Worm (Caenorhabditis elegans) whole organism, L4/young adult: ENCODE data around the gene str-5.

Experiments
- dao-5 ChIP-seq: sonication (generic microtip); optimal IDR thresholded peaks from 2 replicates; lab custom pipeline; 2016; ENCODE audit warnings: missing genotype, missing genetic modification characterization, moderate library complexity, missing compliant biosample characterization
- him-1 ChIP-seq: sonication (generic microtip); optimal IDR thresholded peaks from 2 replicates; lab custom pipeline; 2016; ENCODE audit warnings: missing genotype, missing genetic modification reagents, missing genetic modification characterization, missing compliant biosample characterization

- TF ChIP-seq him-1 (tag; lab: Kevin White, UChicago) (no peak), dao-5 (tag; lab: Kevin White, UChicago) (no peak)
These were observed 33.5 kb upstream of the str-5 start, which contains the start of gene Y6E2A.7 for ce11 chrV:15719570-15719969.
